Worm (Caenorhabditis elegans) whole organism, L1 larva: ENCODE data around the gene F25B3.5.
A peak's percentile ranks its signal among the peaks of the same experiment; 100 is the strongest.

Experiments used
- C34B4.2 ChIP-seq: sonication (generic microtip); optimal IDR thresholded peaks from 2 replicates; lab custom pipeline; 2017; ENCODE audit warnings: mild to moderate bottlenecking, missing genetic modification characterization, missing compliant biosample characterization
- F16B12.6 ChIP-seq: fragments of 150-350 bp; optimal IDR thresholded peaks from 2 replicates; lab custom pipeline; 2014; ENCODE audit warnings: missing biosample characterization, missing genetic modification characterization
- alr-1 ChIP-seq: fragments of 200-800 bp; sonication (Bioruptor generic); optimal IDR thresholded peaks from 2 replicates; lab custom pipeline; 2018; ENCODE audit warnings: borderline replicate concordance, mild to moderate bottlenecking, missing genetic modification characterization, missing compliant biosample characterization
- aly-2 ChIP-seq: fragments of 150-350 bp; optimal IDR thresholded peaks from 2 replicates; lab custom pipeline; 2014; ENCODE audit warnings: missing biosample characterization, missing genetic modification characterization
- blmp-1 ChIP-seq: fragments of 150-350 bp; optimal IDR thresholded peaks from 2 replicates; lab custom pipeline; 2014; ENCODE audit warnings: missing biosample characterization, missing genetic modification characterization
- ceh-88 ChIP-seq: fragments of 200-800 bp; sonication (Bioruptor generic); IDR thresholded peaks from 2 replicates; pipeline ENCODE4 v1.3.6; 2022; ENCODE audit warnings: missing genetic modification characterization, missing compliant biosample characterization
- dsc-1 ChIP-seq: sonication (generic microtip); optimal IDR thresholded peaks from 2 replicates; lab custom pipeline; 2016; ENCODE audit warnings: mild to moderate bottlenecking, missing genetic modification characterization, missing compliant biosample characterization
- efl-1 ChIP-seq, 4 experiments: fragments of 150-350 bp; optimal IDR thresholded peaks in 3 of 4; peaks in 1 of 4; 1 replicate in 1 of 4; 2 replicates in 3 of 4; lab custom pipeline; 2014; ENCODE audit warnings: missing biosample characterization in 2 of 4, missing genetic modification characterization in 2 of 4, missing genetic modification reagents in 2 of 4
- efl-3 ChIP-seq: fragments of 200-800 bp; sonication (Bioruptor generic); optimal IDR thresholded peaks from 2 replicates; lab custom pipeline; 2018; ENCODE audit warnings: mild to moderate bottlenecking, missing genetic modification characterization, missing compliant biosample characterization
- egl-27 ChIP-seq, 2 experiments: fragments of 150-350 bp in 1 of 2; sonication (generic microtip); optimal IDR thresholded peaks; 3 replicates each; lab custom pipeline; 2017 to 2018; ENCODE audit warnings: missing biosample characterization in 2 of 2, missing genetic modification characterization in 2 of 2, missing genetic modification reagents in 2 of 2
- elt-2 ChIP-seq: sonication (generic microtip); optimal IDR thresholded peaks from 2 replicates; lab custom pipeline; 2016; ENCODE audit warnings: missing genetic modification characterization, mild to moderate bottlenecking, inconsistent platforms, missing compliant biosample characterization, missing genetic modification reagents
- elt-3 ChIP-seq, 6 experiments: fragments of 150-350 bp in 1 of 6; sonication (generic microtip); optimal IDR thresholded peaks; 2 replicates each; lab custom pipeline; 2017 to 2018; ENCODE audit warnings: missing biosample characterization in 6 of 6, missing genetic modification characterization in 6 of 6, inconsistent platforms in 1 of 6
- ets-5 ChIP-seq: fragments of 200-800 bp; sonication (Bioruptor generic); IDR thresholded peaks from 2 replicates; pipeline ENCODE4 v1.3.6; 2022; ENCODE audit warnings: missing genetic modification characterization, missing compliant biosample characterization
- fkh-10 ChIP-seq: sonication (generic microtip); optimal IDR thresholded peaks from 2 replicates; lab custom pipeline; 2017; ENCODE audit warnings: missing biosample characterization, missing genetic modification reagents, missing genetic modification characterization
- fkh-8 ChIP-seq: sonication (generic microtip); optimal IDR thresholded peaks from 2 replicates; lab custom pipeline; 2016; ENCODE audit warnings: mild to moderate bottlenecking, missing genetic modification characterization, missing compliant biosample characterization
- hpl-2 ChIP-seq: fragments of 150-350 bp; optimal IDR thresholded peaks from 2 replicates; lab custom pipeline; 2014; ENCODE audit warnings: missing biosample characterization, missing genetic modification reagents, missing genetic modification characterization
- irx-1 ChIP-seq: sonication (generic microtip); optimal IDR thresholded peaks from 2 replicates; lab custom pipeline; 2016; ENCODE audit warnings: missing genetic modification characterization, missing compliant biosample characterization
- isw-1 ChIP-seq: fragments of 200-800 bp; sonication (Bioruptor generic); IDR thresholded peaks from 2 replicates; pipeline ENCODE4 v1.3.6; 2022; ENCODE audit warnings: missing genetic modification characterization, missing compliant biosample characterization
- lin-13 ChIP-seq: fragments of 150-350 bp; optimal IDR thresholded peaks from 2 replicates; lab custom pipeline; 2014; ENCODE audit warnings: missing biosample characterization, missing genetic modification reagents, missing genetic modification characterization
- lin-14 ChIP-seq: fragments of 200-800 bp; sonication (Bioruptor generic); optimal IDR thresholded peaks from 2 replicates; lab custom pipeline; 2018; ENCODE audit warnings: mild to moderate bottlenecking, missing genetic modification characterization, moderate library complexity, missing compliant biosample characterization
- lin-15B ChIP-seq: fragments of 150-350 bp; sonication (generic microtip); optimal IDR thresholded peaks from 3 replicates; lab custom pipeline; 2014; ENCODE audit warnings: missing biosample characterization, missing genetic modification characterization
- lin-35 ChIP-seq, 2 experiments: fragments of 150-350 bp; optimal IDR thresholded peaks; 2 replicates each; lab custom pipeline; 2014; ENCODE audit warnings: missing biosample characterization in 2 of 2, missing genetic modification characterization in 2 of 2, missing genetic modification reagents in 2 of 2
- lsy-2 ChIP-seq, 2 experiments: fragments of 150-350 bp; optimal IDR thresholded peaks; 2 replicates each; lab custom pipeline; 2014; ENCODE audit warnings: missing biosample characterization in 2 of 2, missing genetic modification characterization in 2 of 2
- mep-1 ChIP-seq: fragments of 150-350 bp; optimal IDR thresholded peaks from 2 replicates; lab custom pipeline; 2014; ENCODE audit warnings: missing biosample characterization, missing genetic modification characterization
- nhr-237 ChIP-seq: fragments of 150-350 bp; optimal IDR thresholded peaks from 2 replicates; lab custom pipeline; 2014; ENCODE audit warnings: missing biosample characterization, missing genetic modification characterization
- nhr-47 ChIP-seq: sonication (generic microtip); optimal IDR thresholded peaks from 2 replicates; lab custom pipeline; 2016; ENCODE audit warnings: mild to moderate bottlenecking, missing genetic modification characterization, moderate library complexity, missing compliant biosample characterization
- nhr-71 ChIP-seq: sonication (generic microtip); optimal IDR thresholded peaks from 2 replicates; lab custom pipeline; 2016; ENCODE audit warnings: mild to moderate bottlenecking, missing genetic modification characterization, moderate library complexity, missing compliant biosample characterization
- nhr-76 ChIP-seq: sonication (generic microtip); optimal IDR thresholded peaks from 2 replicates; lab custom pipeline; 2017; ENCODE audit warnings: missing biosample characterization, missing genetic modification characterization
- nhr-77 ChIP-seq: fragments of 150-350 bp; optimal IDR thresholded peaks from 2 replicates; lab custom pipeline; 2014; ENCODE audit warnings: missing biosample characterization, missing genetic modification characterization
- nhr-85 ChIP-seq: sonication (generic microtip); peaks from one replicate; lab custom pipeline; 2016; ENCODE audit warnings: missing genetic modification characterization, inconsistent platforms, missing compliant biosample characterization
- pag-3 ChIP-seq: sonication (generic microtip); optimal IDR thresholded peaks from 2 replicates; lab custom pipeline; 2017; ENCODE audit warnings: missing genetic modification characterization, mild to moderate bottlenecking, missing compliant biosample characterization, antibody characterized with exemption, borderline replicate concordance; ENCODE audit not compliant: insufficient read depth
- pax-3 ChIP-seq: fragments of 200-800 bp; sonication (Bioruptor generic); optimal IDR thresholded peaks from 2 replicates; lab custom pipeline; 2018; ENCODE audit warnings: mild to moderate bottlenecking, missing genetic modification characterization, moderate library complexity, missing compliant biosample characterization
- pqm-1 ChIP-seq: sonication (generic microtip); optimal IDR thresholded peaks from 3 replicates; lab custom pipeline; 2017; ENCODE audit warnings: missing biosample characterization, missing genetic modification characterization
- snu-23 ChIP-seq: sonication (generic microtip); optimal IDR thresholded peaks from 2 replicates; lab custom pipeline; 2016; ENCODE audit warnings: missing genetic modification characterization, missing compliant biosample characterization
- sptf-1 ChIP-seq: fragments of 150-350 bp; optimal IDR thresholded peaks from 2 replicates; lab custom pipeline; 2014; ENCODE audit warnings: missing biosample characterization, missing genetic modification characterization
- sup-37 ChIP-seq: fragments of 200-800 bp; sonication (Bioruptor generic); optimal IDR thresholded peaks from 2 replicates; lab custom pipeline; 2018; ENCODE audit warnings: mild to moderate bottlenecking, missing genetic modification characterization, missing compliant biosample characterization
- swsn-7 ChIP-seq: sonication (generic microtip); optimal IDR thresholded peaks from 2 replicates; lab custom pipeline; 2016; ENCODE audit warnings: missing genetic modification characterization, missing compliant biosample characterization
- tlp-1 ChIP-seq: fragments of 150-350 bp; optimal IDR thresholded peaks from 2 replicates; lab custom pipeline; 2014; ENCODE audit warnings: missing biosample characterization, missing genetic modification characterization
- unc-30 ChIP-seq: sonication (generic microtip); optimal IDR thresholded peaks from 2 replicates; lab custom pipeline; 2017; ENCODE audit warnings: missing biosample characterization, missing genetic modification characterization
- vab-15 ChIP-seq: sonication (generic microtip); optimal IDR thresholded peaks from 2 replicates; lab custom pipeline; 2017; ENCODE audit warnings: missing genotype, mild to moderate bottlenecking, missing genetic modification characterization, missing compliant biosample characterization
- zip-4 ChIP-seq: fragments of 200-800 bp; sonication (Bioruptor generic); optimal IDR thresholded peaks from 2 replicates; lab custom pipeline; 2018; ENCODE audit warnings: mild to moderate bottlenecking, missing genetic modification characterization, moderate library complexity, missing compliant biosample characterization

The F25B3.5 gene

DNA sequence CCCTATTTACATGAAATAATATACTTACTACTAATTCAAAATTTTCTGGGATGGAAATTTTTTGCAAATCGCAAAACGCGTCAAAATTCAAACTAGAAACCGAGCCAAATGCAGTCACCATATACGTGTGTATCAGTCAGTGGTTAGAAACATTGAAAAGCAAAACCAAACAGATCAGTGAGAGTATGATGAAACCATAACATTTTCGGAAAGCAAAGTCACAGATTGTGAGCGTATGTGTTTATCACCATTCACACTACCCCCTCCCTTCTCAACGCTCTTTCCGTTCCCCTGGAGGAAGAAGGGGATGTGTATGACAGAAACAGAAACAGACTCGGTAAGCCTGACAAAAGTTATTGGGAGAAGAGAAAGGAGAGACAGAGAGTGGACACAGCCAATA is 1.6 kb upstream of the F25B3.5 start:
- TF ChIP-seq aly-2, result no peak
- no peak for TF ChIP-seq hpl-2
- no peak for TF ChIP-seq mep-1 (tag; lab: Kevin White, UChicago)
- peak; percentile 30 for TF ChIP-seq blmp-1

DNA sequence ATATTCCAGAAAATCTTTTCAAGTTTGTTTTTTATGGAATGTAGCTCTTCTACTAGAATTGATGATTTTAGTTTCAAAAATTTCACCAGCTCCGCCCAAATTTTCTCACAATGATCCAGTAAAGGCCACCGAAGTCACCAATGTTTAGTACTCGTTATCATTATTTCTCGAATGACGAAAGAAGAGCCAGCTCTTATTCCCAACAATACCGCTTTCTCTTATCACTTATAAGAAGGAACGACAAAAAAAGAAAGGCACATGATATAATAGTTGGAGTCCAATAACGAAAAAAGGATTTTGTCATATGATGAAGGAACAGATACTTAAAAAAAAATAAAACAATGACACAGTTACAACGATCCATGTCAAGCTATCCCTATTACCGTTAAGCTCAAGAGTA is 959 bp upstream of the F25B3.5 start:
- TF ChIP-seq alr-1 (tag; lab: Kevin White, UChicago) (no peak), elt-2 (tag; lab: Kevin White, UChicago) (peak; percentile 68)

DNA sequence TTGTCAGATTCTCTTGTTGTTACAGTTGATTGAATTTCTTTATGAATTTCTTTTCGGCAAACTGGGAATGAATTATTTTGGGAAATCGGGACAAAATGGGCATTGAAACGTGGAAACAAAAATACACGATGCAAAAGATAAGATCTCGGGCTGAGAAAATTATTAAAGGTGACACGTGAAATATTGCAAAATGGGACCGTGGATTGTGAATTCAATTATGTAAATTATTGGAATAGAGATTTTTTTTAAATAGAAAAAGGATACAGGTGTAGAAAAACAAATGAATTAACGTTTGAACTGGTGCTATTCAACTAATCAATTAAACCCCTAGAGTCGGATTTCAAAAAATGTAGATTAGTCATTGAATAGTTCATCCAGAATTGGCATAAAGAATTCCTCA is 1.4 kb downstream of the F25B3.5 start, which contains the start of gene F25B3.4:
F25B3.4 (minus strand) TSS at position 101 of the 400 bp plus-strand sequence.
- TF ChIP-seq dsc-1 (tag; lab: Kevin White, UChicago) (no peak), efl-1 (optimal IDR thresholded peaks at IDR 0.05; lab: Kevin White, UChicago) (no peak), efl-1 (GFP tag; optimal IDR thresholded peaks at IDR 0.05 in 1 of 2; lab: Kevin White, UChicago) (no peak), elt-3 (tag; optimal IDR thresholded peaks at IDR 0.05; lab: Kevin White, UChicago) (no peak), fkh-8 (tag; lab: Kevin White, UChicago) (no peak), pax-3 (tag; lab: Kevin White, UChicago) (no peak), egl-27 (tag; optimal IDR thresholded peaks at IDR 0.05; lab: Kevin White, UChicago) (no peak), pag-3 (tag; lab: Kevin White, UChicago) (no peak)

DNA sequence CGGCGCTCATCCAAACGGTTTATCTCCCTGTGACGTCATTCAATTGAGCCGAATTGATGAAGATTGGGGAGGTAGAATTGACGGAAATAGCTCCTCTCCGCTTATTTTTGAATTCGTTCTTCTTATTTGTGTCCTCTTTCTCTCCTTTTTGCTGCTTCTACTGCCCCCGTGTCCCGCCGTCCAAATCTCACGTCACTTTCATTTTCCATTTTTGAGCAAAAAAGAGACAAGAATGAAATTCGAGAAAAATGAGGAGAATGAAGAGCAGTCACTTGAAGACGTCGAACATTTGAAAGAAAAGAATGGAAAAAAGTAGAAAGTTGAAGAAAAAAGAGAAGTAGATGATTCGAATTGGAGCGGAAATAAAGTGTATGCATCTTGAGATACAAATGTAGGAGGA is 6.5 kb downstream of the F25B3.5 start:
- TF ChIP-seq dsc-1 (tag; lab: Kevin White, UChicago) (peak; percentile 61), lin-14 (GFP tag; lab: Kevin White, UChicago) (peak; percentile 37), fkh-10 (peak; percentile 84), fkh-8 (tag; lab: Kevin White, UChicago) (peak; percentile 29), alr-1 (tag; lab: Kevin White, UChicago) (no peak)

DNA sequence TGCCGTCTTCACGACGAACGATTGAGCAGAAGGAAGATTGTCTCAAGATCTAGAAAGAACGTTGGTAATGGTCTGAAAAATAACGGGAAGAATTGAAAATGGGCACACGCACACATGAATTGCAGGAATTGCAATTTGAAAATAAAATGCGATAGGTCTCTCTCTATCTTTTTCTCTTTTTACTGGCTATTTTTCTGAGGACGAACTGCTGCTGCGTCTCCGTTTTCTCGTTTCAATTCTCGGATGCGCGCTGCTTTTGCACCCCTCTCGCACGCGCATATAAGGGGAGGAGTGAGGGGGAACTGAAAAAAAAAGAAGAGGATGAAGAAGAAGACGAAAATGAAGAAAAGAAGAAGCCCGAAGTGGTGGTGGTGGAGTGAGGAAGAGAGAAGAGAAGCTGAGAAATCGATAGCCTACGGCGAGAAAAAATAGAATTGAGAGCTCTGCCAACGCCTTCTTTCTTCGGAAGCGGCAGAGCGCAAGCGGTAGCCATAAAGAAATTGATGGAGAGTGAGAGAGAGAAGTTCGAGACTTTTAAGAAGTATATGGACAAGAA is 8.4 kb downstream of the F25B3.5 start, which contains the start of gene rgef-1:
rgef-1 (minus strand) TSS at position 51 of the 556 bp plus-strand sequence.
- TF ChIP-seq pax-3 (tag; lab: Kevin White, UChicago) (peak; percentile 3), vab-15 (tag; lab: Kevin White, UChicago) (no peak), snu-23 (GFP tag; lab: Kevin White, UChicago) (peak; percentile 36), sup-37 (GFP tag; lab: Kevin White, UChicago) (no peak), nhr-77 (tag; lab: Kevin White, UChicago) (no peak), isw-1 (GFP tag; lab: Robert Waterston, UW) (peak; percentile 62), lin-35 (GFP tag; optimal IDR thresholded peaks at IDR 0.05; lab: Kevin White, UChicago) (peak in 1 of 2 experiments; percentile 51), egl-27 (tag; optimal IDR thresholded peaks at IDR 0.05; lab: Kevin White, UChicago) (peak in 1 of 2 experiments; percentile 27), alr-1 (tag; lab: Kevin White, UChicago) (no peak), lsy-2 (tag; optimal IDR thresholded peaks at IDR 0.05; lab: Kevin White, UChicago) (peak; percentile 41 to 60), mep-1 (tag; lab: Kevin White, UChicago) (no peak), elt-3 (tag; optimal IDR thresholded peaks at IDR 0.05; lab: Kevin White, UChicago) (no peak), sptf-1 (no peak), lin-15B (no peak), nhr-71 (tag; lab: Kevin White, UChicago) (peak; percentile 71), nhr-85 (tag; lab: Kevin White, UChicago) (no peak), nhr-76 (tag; lab: Kevin White, UChicago) (no peak), irx-1 (tag; lab: Kevin White, UChicago) (peak; percentile 26), nhr-237 (tag; lab: Kevin White, UChicago) (no peak), dsc-1 (tag; lab: Kevin White, UChicago) (peak; percentile 35), zip-4 (GFP tag; lab: Kevin White, UChicago) (no peak), F16B12.6 (tag; lab: Kevin White, UChicago) (no peak), lin-13 (GFP tag; lab: Kevin White, UChicago) (peak; percentile 18), swsn-7 (tag; lab: Kevin White, UChicago) (peak; percentile 71), ets-5 (GFP tag; lab: Robert Waterston, UW) (no peak), ceh-88 (GFP tag; lab: Robert Waterston, UW) (no peak), unc-30 (tag; lab: Kevin White, UChicago) (no peak), C34B4.2 (tag; lab: Kevin White, UChicago) (no peak), tlp-1 (tag; lab: Kevin White, UChicago) (no peak), nhr-47 (peak; percentile 65), blmp-1 (no peak), efl-3 (no peak), hpl-2 (no peak), pag-3 (tag; lab: Kevin White, UChicago) (no peak), pqm-1 (tag; lab: Kevin White, UChicago) (no peak)
